Fruit fly (Drosophila melanogaster): ENCODE results near the gene mbt.

DNA sequence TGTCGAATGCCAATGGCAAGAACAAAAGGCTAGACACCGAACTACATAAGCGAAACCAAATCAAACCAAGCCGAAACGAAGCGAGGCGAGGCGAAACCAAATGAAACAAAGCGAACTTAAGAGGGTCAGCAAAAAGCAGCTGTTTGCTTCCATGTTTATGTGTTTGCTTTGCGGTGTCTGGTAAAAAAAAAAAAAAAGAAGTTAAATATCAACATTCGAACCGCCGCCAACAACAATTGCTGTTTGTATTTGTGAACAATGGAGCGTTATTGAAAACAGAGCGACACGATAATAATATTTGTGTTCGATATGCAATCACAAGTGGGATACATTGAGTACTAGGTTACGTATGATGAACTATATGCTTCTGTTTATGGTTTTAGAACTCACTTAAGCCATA lies 36.8 kb upstream of the mbt start:
- TF ChIP-seq usp (GFP tag; optimal IDR thresholded peaks at IDR 0.05) (no peak), psq (optimal IDR thresholded peaks at IDR 0.05) (no peak), pan (optimal IDR thresholded peaks at IDR 0.05) (no peak), Dll (optimal IDR thresholded peaks at IDR 0.05) (no peak), CG8478 (optimal IDR thresholded peaks at IDR 0.05) (no peak)

All from whole organism.